Fruit fly (Drosophila melanogaster) whole organism, adult: Measurements from ENCODE around the gene Cpr65Ay.

Experiments
- CG11617 ChIP-seq: fragments of 200-800 bp; sonication (Bioruptor generic); optimal IDR thresholded peaks from 2 replicates; lab custom pipeline; 2017; ENCODE audit warnings: mild to moderate bottlenecking, missing biosample characterization, missing genetic modification reagents, missing genetic modification characterization
- CG12768 ChIP-seq: fragments of 200-800 bp; sonication (Bioruptor generic); optimal IDR thresholded peaks from 2 replicates; lab custom pipeline; 2017; ENCODE audit warnings: missing biosample characterization, missing genetic modification characterization, mild to moderate bottlenecking, moderate library complexity, missing genetic modification reagents
- CG14711 ChIP-seq: fragments of 200-800 bp; sonication (Bioruptor generic); optimal IDR thresholded peaks from 2 replicates; lab custom pipeline; 2018; ENCODE audit warnings: missing biosample characterization, mild to moderate bottlenecking, missing genetic modification characterization, moderate library complexity
- CG1620 ChIP-seq: fragments of 200-800 bp; sonication (Bioruptor generic); optimal IDR thresholded peaks from 2 replicates; lab custom pipeline; 2016; ENCODE audit warnings: missing biosample characterization, missing genetic modification characterization
- CG33017 ChIP-seq: fragments of 200-800 bp; sonication (Bioruptor generic); optimal IDR thresholded peaks from 2 replicates; lab custom pipeline; 2018; ENCODE audit warnings: missing biosample characterization, mild to moderate bottlenecking, missing genetic modification characterization, moderate library complexity
- CG5204 ChIP-seq: fragments of 200-800 bp; sonication (Bioruptor generic); optimal IDR thresholded peaks from 2 replicates; lab custom pipeline; 2016; ENCODE audit warnings: missing biosample characterization, missing genetic modification characterization
- CG7045 ChIP-seq: fragments of 200-800 bp; sonication (Bioruptor generic); optimal IDR thresholded peaks from 2 replicates; lab custom pipeline; 2017; ENCODE audit warnings: missing biosample characterization, mild to moderate bottlenecking, missing genetic modification characterization
- CG7101 ChIP-seq: fragments of 200-800 bp; sonication (Bioruptor generic); optimal IDR thresholded peaks from 2 replicates; lab custom pipeline; 2018; ENCODE audit warnings: missing biosample characterization, mild to moderate bottlenecking, missing genetic modification characterization, moderate library complexity
- Clk ChIP-seq: fragments of 200-800 bp; sonication (Bioruptor generic); optimal IDR thresholded peaks from 2 replicates; lab custom pipeline; 2017; ENCODE audit warnings: missing biosample characterization, missing genetic modification characterization
- Crg-1 ChIP-seq: fragments of 200-800 bp; sonication (Bioruptor generic); optimal IDR thresholded peaks from 2 replicates; lab custom pipeline; 2016; ENCODE audit warnings: missing biosample characterization, missing genetic modification characterization
- Hr96 ChIP-seq: fragments of 200-800 bp; sonication (Bioruptor generic); optimal IDR thresholded peaks from 2 replicates; lab custom pipeline; 2016; ENCODE audit warnings: missing biosample characterization, missing genetic modification characterization
- Mnt ChIP-seq: fragments of 200-800 bp; sonication (Bioruptor generic); optimal IDR thresholded peaks from 2 replicates; lab custom pipeline; 2016; ENCODE audit warnings: missing biosample characterization, mild to moderate bottlenecking, missing genetic modification characterization
- bab1 ChIP-seq: fragments of 200-800 bp; sonication (Bioruptor generic); optimal IDR thresholded peaks from 3 replicates; lab custom pipeline; 2019; ENCODE audit warnings: missing biosample characterization, mild to moderate bottlenecking, missing genetic modification characterization, moderate library complexity
- cic ChIP-seq: fragments of 200-800 bp; sonication (Bioruptor generic); optimal IDR thresholded peaks from 2 replicates; lab custom pipeline; 2017; ENCODE audit warnings: missing biosample characterization, mild to moderate bottlenecking, missing genetic modification characterization, moderate library complexity
- cnc ChIP-seq, 2 experiments: fragments of >200 bp; optimal IDR thresholded peaks; 2 replicates each; lab custom pipeline; 2017
- kay ChIP-seq: fragments of 200-800 bp; sonication (Bioruptor generic); peaks from one replicate; lab custom pipeline; 2016; ENCODE audit warnings: missing biosample characterization, missing genetic modification characterization, borderline replicate concordance
- ovo ChIP-seq: fragments of 200-800 bp; sonication (Bioruptor generic); optimal IDR thresholded peaks from 2 replicates; lab custom pipeline; 2016; ENCODE audit warnings: missing biosample characterization, missing genetic modification characterization
- pad ChIP-seq: fragments of 200-800 bp; sonication (Bioruptor generic); optimal IDR thresholded peaks from 3 replicates; lab custom pipeline; 2017; ENCODE audit warnings: missing biosample characterization, missing genetic modification characterization, mild to moderate bottlenecking, moderate library complexity, missing genetic modification reagents
- tj ChIP-seq: fragments of 200-800 bp; sonication (Bioruptor generic); optimal IDR thresholded peaks from 3 replicates; lab custom pipeline; 2017; ENCODE audit warnings: missing biosample characterization, mild to moderate bottlenecking, missing genetic modification characterization, moderate library complexity
- toe ChIP-seq: fragments of 200-800 bp; sonication (Bioruptor generic); optimal IDR thresholded peaks from 2 replicates; lab custom pipeline; 2016; ENCODE audit warnings: missing biosample characterization, missing genetic modification characterization

Cpr65Ay gene

dm6 chr3L:6184884-6185438, 26.5 kb upstream of the Cpr65Ay start, which contains the start of the genes D19B and CG43293:
TSS of gene D19B (minus strand) at chr3L:6184920.
TSS of gene CG43293 (plus strand) at chr3L:6185189.
- peak; percentile 65 for TF ChIP-seq Hr96 (GFP tag; lab: Kevin White, UChicago)
- TF ChIP-seq CG5204: peak; percentile 64
- peak; percentile 84 for TF ChIP-seq bab1 (GFP tag; lab: Kevin White, UChicago)
- TF ChIP-seq Clk (GFP tag; lab: Kevin White, UChicago): peak; percentile 66
- TF ChIP-seq CG11617: peak; percentile 82
- TF ChIP-seq pad (GFP tag; lab: Kevin White, UChicago): peak; percentile 54
- peak; percentile 98 for TF ChIP-seq cic (GFP tag; lab: Kevin White, UChicago)
- TF ChIP-seq CG1620 (GFP tag; lab: Kevin White, UChicago): peak; percentile 76
- TF ChIP-seq toe (GFP tag; lab: Kevin White, UChicago): peak; percentile 60
- TF ChIP-seq tj: peak; percentile 78
- TF ChIP-seq ovo (GFP tag; lab: Kevin White, UChicago): peak; percentile 3
- TF ChIP-seq CG14711 (tag; lab: Kevin White, UChicago): peak; percentile 74
- peak; percentile 74 for TF ChIP-seq CG7101 (tag; lab: Kevin White, UChicago)
- peak; percentile 54 for TF ChIP-seq Crg-1
- peak; percentile 76 for TF ChIP-seq CG12768 (GFP tag; lab: Kevin White, UChicago)
- no peak for TF ChIP-seq cnc (optimal IDR thresholded peaks at IDR 0.05; lab: Kevin White, UChicago)
- TF ChIP-seq CG7045 (GFP tag; lab: Kevin White, UChicago): peak; percentile 78
- peak; percentile 75 for TF ChIP-seq CG33017 (tag; lab: Kevin White, UChicago)
- TF ChIP-seq Mnt (GFP tag; lab: Kevin White, UChicago): peak; percentile 100
- TF ChIP-seq kay: no peak

dm6 chr3L:6181776-6182175, 23.3 kb upstream of the Cpr65Ay start, which contains the start of gene CG10274:
TSS of gene CG10274 (minus strand) at chr3L:6181829.
- peak; percentile 75 for TF ChIP-seq CG11617
- TF ChIP-seq CG7045 (GFP tag; lab: Kevin White, UChicago): peak; percentile 67
- TF ChIP-seq toe (GFP tag; lab: Kevin White, UChicago): peak; percentile 79
- TF ChIP-seq tj: peak; percentile 42
- no peak for TF ChIP-seq CG5204
- peak; percentile 52 for TF ChIP-seq Clk (GFP tag; lab: Kevin White, UChicago)
- TF ChIP-seq CG7101 (tag; lab: Kevin White, UChicago): peak; percentile 77
- no peak for TF ChIP-seq cnc (optimal IDR thresholded peaks at IDR 0.05; lab: Kevin White, UChicago)
- TF ChIP-seq Crg-1: peak; percentile 74
- no peak for TF ChIP-seq kay
- TF ChIP-seq ovo (GFP tag; lab: Kevin White, UChicago): peak; percentile 52
- TF ChIP-seq Mnt (GFP tag; lab: Kevin White, UChicago): peak; percentile 41
- TF ChIP-seq CG33017 (tag; lab: Kevin White, UChicago): peak; percentile 45
- TF ChIP-seq pad (GFP tag; lab: Kevin White, UChicago): peak; percentile 70
- TF ChIP-seq CG14711 (tag; lab: Kevin White, UChicago): peak; percentile 76
- TF ChIP-seq Hr96 (GFP tag; lab: Kevin White, UChicago): peak; percentile 68
- TF ChIP-seq bab1 (GFP tag; lab: Kevin White, UChicago): peak; percentile 61
- TF ChIP-seq CG12768 (GFP tag; lab: Kevin White, UChicago): peak; percentile 73
- TF ChIP-seq CG1620 (GFP tag; lab: Kevin White, UChicago): peak; percentile 82
- peak; percentile 23 for TF ChIP-seq cic (GFP tag; lab: Kevin White, UChicago)

dm6 chr3L:6173826-6174255, 15.4 kb upstream of the Cpr65Ay start, which contains the start of the genes fmt and CG7376:
TSS of gene fmt (minus strand) at chr3L:6173880.
TSS of gene CG7376 (plus strand) at chr3L:6174248.
- TF ChIP-seq CG7101 (tag; lab: Kevin White, UChicago) (peak; percentile 30), Mnt (GFP tag; lab: Kevin White, UChicago) (peak; percentile 20), CG7045 (GFP tag; lab: Kevin White, UChicago) (peak; percentile 37), CG12768 (GFP tag; lab: Kevin White, UChicago) (peak; percentile 32), CG11617 (peak; percentile 27), CG1620 (GFP tag; lab: Kevin White, UChicago) (peak; percentile 3), cnc (optimal IDR thresholded peaks at IDR 0.05; lab: Kevin White, UChicago) (no peak), Hr96 (GFP tag; lab: Kevin White, UChicago) (no peak), Clk (GFP tag; lab: Kevin White, UChicago) (no peak), CG33017 (tag; lab: Kevin White, UChicago) (no peak), CG14711 (tag; lab: Kevin White, UChicago) (peak; percentile 48), bab1 (GFP tag; lab: Kevin White, UChicago) (no peak), ovo (GFP tag; lab: Kevin White, UChicago) (no peak), toe (GFP tag; lab: Kevin White, UChicago) (peak; percentile 24)

- TF ChIP-seq toe (GFP tag; lab: Kevin White, UChicago) (no peak), CG1620 (GFP tag; lab: Kevin White, UChicago) (no peak), Hr96 (GFP tag; lab: Kevin White, UChicago) (no peak), CG7101 (tag; lab: Kevin White, UChicago) (no peak), CG5204 (no peak), tj (no peak), Clk (GFP tag; lab: Kevin White, UChicago) (no peak), CG11617 (no peak), kay (no peak), CG14711 (tag; lab: Kevin White, UChicago) (no peak), ovo (GFP tag; lab: Kevin White, UChicago) (no peak), cnc (optimal IDR thresholded peaks at IDR 0.05; lab: Kevin White, UChicago) (no peak), Mnt (GFP tag; lab: Kevin White, UChicago) (no peak), CG7045 (GFP tag; lab: Kevin White, UChicago) (no peak)
Observed at dm6 chr3L:6162483-6163128, 4.2 kb upstream of the Cpr65Ay start, which contains the start of gene Prdm13. TSS of gene Prdm13 (plus strand) at chr3L:6163127.
